Worm (Caenorhabditis elegans): ENCODE results near the gene srg-39.

The srg-39 gene

ce11 chrV:11174663-11175062, 22.4 kb upstream of the srg-39 start:
- TF ChIP-seq nhr-76 (tag; optimal IDR thresholded peaks at IDR 0.05) (no peak), ceh-83 (GFP tag; optimal IDR thresholded peaks at IDR 0.05) (peak; percentile 55)

- TF ChIP-seq hlh-1 (tag; optimal IDR thresholded peaks at IDR 0.05) (no peak), ham-2 (GFP tag; optimal IDR thresholded peaks at IDR 0.05) (no peak), nhr-237 (tag; optimal IDR thresholded peaks at IDR 0.05) (no peak), lsy-2 (tag; optimal IDR thresholded peaks at IDR 0.05) (no peak), blmp-1 (tag; optimal IDR thresholded peaks at IDR 0.05) (no peak), ceh-43 (GFP tag; optimal IDR thresholded peaks at IDR 0.05) (no peak), lin-13 (tag; optimal IDR thresholded peaks at IDR 0.05) (no peak), sptf-1 (tag; optimal IDR thresholded peaks at IDR 0.05) (no peak), nhr-2 (tag; optimal IDR thresholded peaks at IDR 0.05) (no peak)
Observed at ce11 chrV:11172667-11173066, 20.4 kb upstream of the srg-39 start.

ce11 chrV:11171906-11172305, 19.7 kb upstream of the srg-39 start, which contains the start of gene T19C4.5:
Gene T19C4.5, plus strand, starts transcription at chrV:11172213.
- TF ChIP-seq elt-3 (tag; optimal IDR thresholded peaks at IDR 0.05): no peak
- TF ChIP-seq lin-32 (GFP tag; optimal IDR thresholded peaks at IDR 0.05): no peak
- no peak for TF ChIP-seq mep-1 (tag; optimal IDR thresholded peaks at IDR 0.05)
- TF ChIP-seq snpc-4 (tag; optimal IDR thresholded peaks at IDR 0.05): no peak
- no peak for TF ChIP-seq nhr-237 (tag; optimal IDR thresholded peaks at IDR 0.05)
- TF ChIP-seq unc-120 (tag; optimal IDR thresholded peaks at IDR 0.05; ENCODE audit: poor library complexity, severe bottlenecking): no peak
- TF ChIP-seq sem-2 (GFP tag; optimal IDR thresholded peaks at IDR 0.05): no peak
- TF ChIP-seq flh-1 (GFP tag; optimal IDR thresholded peaks at IDR 0.05): no peak
- TF ChIP-seq nhr-76 (tag; optimal IDR thresholded peaks at IDR 0.05): no peak

ce11 chrV:11170564-11171329, 18.5 kb upstream of the srg-39 start:
- TF ChIP-seq nhr-237 (tag; optimal IDR thresholded peaks at IDR 0.05): no peak
- TF ChIP-seq hlh-1 (tag; optimal IDR thresholded peaks at IDR 0.05): no peak
- no peak for TF ChIP-seq elt-3 (tag; optimal IDR thresholded peaks at IDR 0.05)
- TF ChIP-seq mab-5 (tag; optimal IDR thresholded peaks at IDR 0.05): no peak
- TF ChIP-seq mep-1 (tag; optimal IDR thresholded peaks at IDR 0.05): no peak
- TF ChIP-seq nhr-2 (tag; optimal IDR thresholded peaks at IDR 0.05): no peak
- no peak for TF ChIP-seq unc-39 (tag; optimal IDR thresholded peaks at IDR 0.05)
- no peak for TF ChIP-seq lsy-2 (tag; optimal IDR thresholded peaks at IDR 0.05)
- TF ChIP-seq unc-120 (tag; optimal IDR thresholded peaks at IDR 0.05; ENCODE audit: poor library complexity, severe bottlenecking): no peak
- TF ChIP-seq cnd-1 (tag; optimal IDR thresholded peaks at IDR 0.05): no peak
- no peak for TF ChIP-seq ztf-11 (tag; optimal IDR thresholded peaks at IDR 0.05)
- TF ChIP-seq sem-2 (GFP tag; optimal IDR thresholded peaks at IDR 0.05): no peak
- no peak for TF ChIP-seq ces-1 (GFP tag; optimal IDR thresholded peaks at IDR 0.05)
- no peak for TF ChIP-seq lin-32 (GFP tag; optimal IDR thresholded peaks at IDR 0.05)
- TF ChIP-seq snpc-4 (tag; optimal IDR thresholded peaks at IDR 0.05): no peak
- TF ChIP-seq flh-1 (GFP tag; optimal IDR thresholded peaks at IDR 0.05): no peak
- TF ChIP-seq ceh-83 (GFP tag; optimal IDR thresholded peaks at IDR 0.05): no peak
- TF ChIP-seq mls-2 (tag; optimal IDR thresholded peaks at IDR 0.05): no peak
- TF ChIP-seq elt-1 (tag; optimal IDR thresholded peaks at IDR 0.05; ENCODE audit: borderline replicate concordance, insufficient read depth): no peak

ce11 chrV:11167745-11168144, 15.5 kb upstream of the srg-39 start:
- TF ChIP-seq ham-2 (GFP tag; optimal IDR thresholded peaks at IDR 0.05) (no peak), ces-1 (GFP tag; optimal IDR thresholded peaks at IDR 0.05) (no peak), bed-3 (GFP tag; optimal IDR thresholded peaks at IDR 0.05) (no peak), lsy-2 (tag; optimal IDR thresholded peaks at IDR 0.05) (no peak), unc-120 (tag; optimal IDR thresholded peaks at IDR 0.05; ENCODE audit: poor library complexity, severe bottlenecking) (no peak), mls-2 (tag; optimal IDR thresholded peaks at IDR 0.05) (no peak), nhr-28 (tag; optimal IDR thresholded peaks at IDR 0.05) (no peak), flh-1 (GFP tag; optimal IDR thresholded peaks at IDR 0.05) (no peak), nhr-76 (tag; optimal IDR thresholded peaks at IDR 0.05) (no peak), M03D4.4 (tag; optimal IDR thresholded peaks at IDR 0.05) (no peak), elt-1 (tag; optimal IDR thresholded peaks at IDR 0.05; ENCODE audit: borderline replicate concordance, insufficient read depth) (no peak), blmp-1 (tag; optimal IDR thresholded peaks at IDR 0.05) (no peak), ztf-11 (tag; optimal IDR thresholded peaks at IDR 0.05) (no peak), ceh-39 (tag; optimal IDR thresholded peaks at IDR 0.05) (no peak), mep-1 (tag; optimal IDR thresholded peaks at IDR 0.05) (no peak), zip-8 (tag; optimal IDR thresholded peaks at IDR 0.05) (no peak), elt-3 (tag; optimal IDR thresholded peaks at IDR 0.05) (no peak), snpc-4 (tag; optimal IDR thresholded peaks at IDR 0.05) (no peak)
